Worm (Caenorhabditis elegans) whole organism, young adult: ENCODE results near the gene F58A6.5.

Source experiments
- C06A6.2 ChIP-seq: fragments of 200-800 bp; sonication (Bioruptor generic); conservative IDR thresholded peaks from 2 replicates; pipeline ENCODE4 v1.3.6; 2022; ENCODE audit warnings: missing genetic modification characterization, missing compliant biosample characterization
- C17E4.6 ChIP-seq: fragments of 200-800 bp; sonication (Bioruptor generic); IDR thresholded peaks from 2 replicates; pipeline ENCODE4 v1.3.6; 2022; ENCODE audit warnings: missing genetic modification reagents, missing genetic modification characterization, missing compliant biosample characterization
- D2030.7 ChIP-seq: fragments of 200-800 bp; sonication (Bioruptor generic); IDR thresholded peaks from 2 replicates; pipeline ENCODE4 v1.3.6; 2022; ENCODE audit warnings: missing genetic modification reagents, missing genetic modification characterization, missing compliant biosample characterization
- F23B12.7 ChIP-seq: sonication (generic microtip); optimal IDR thresholded peaks from 2 replicates; lab custom pipeline; 2017; ENCODE audit warnings: missing genetic modification characterization, mild to moderate bottlenecking, missing compliant biosample characterization, antibody characterized with exemption, moderate library complexity; ENCODE audit not compliant: insufficient read depth
- F33H1.4 ChIP-seq: fragments of 200-800 bp; sonication (Bioruptor generic); IDR thresholded peaks from 2 replicates; pipeline ENCODE4 v1.3.6; 2022; ENCODE audit warnings: missing genetic modification reagents, missing genetic modification characterization, missing compliant biosample characterization
- T26A5.8 ChIP-seq: sonication (generic microtip); optimal IDR thresholded peaks from 2 replicates; lab custom pipeline; 2016; ENCODE audit warnings: missing genetic modification characterization, missing compliant biosample characterization
- Y56A3A.18 ChIP-seq: fragments of 200-800 bp; sonication (Bioruptor generic); IDR thresholded peaks from 2 replicates; pipeline ENCODE4 v1.3.6; 2022; ENCODE audit warnings: missing genetic modification reagents, missing genetic modification characterization, missing compliant biosample characterization
- aptf-2 ChIP-seq: fragments of 200-800 bp; sonication (Bioruptor generic); conservative IDR thresholded peaks from 2 replicates; pipeline ENCODE4 v1.3.6; 2022; ENCODE audit warnings: missing genetic modification reagents, missing genetic modification characterization, missing compliant biosample characterization
- attf-5 ChIP-seq: fragments of 200-800 bp; sonication (Bioruptor generic); optimal IDR thresholded peaks from 2 replicates; lab custom pipeline; 2018; ENCODE audit warnings: mild to moderate bottlenecking, missing genetic modification characterization, missing compliant biosample characterization
- bed-2 ChIP-seq: fragments of 200-800 bp; sonication (Bioruptor generic); IDR thresholded peaks from 2 replicates; pipeline ENCODE4 v1.3.6; 2022; ENCODE audit warnings: missing genetic modification reagents, missing genetic modification characterization, missing compliant biosample characterization
- cebp-1 ChIP-seq, 2 experiments: fragments of 200-800 bp in 1 of 2; sonication (Bioruptor generic) in 1 of 2; sonication (generic microtip) in 1 of 2; IDR thresholded peaks in 1 of 2; optimal IDR thresholded peaks in 1 of 2; 2 replicates each; pipeline versions ENCODE4 v1.3.6 to Lab custom; 2017 to 2022; ENCODE audit warnings: missing compliant biosample characterization in 2 of 2, missing genetic modification characterization in 2 of 2, mild to moderate bottlenecking in 1 of 2, missing genetic modification reagents in 1 of 2, moderate library complexity in 1 of 2
- ceh-100 ChIP-seq: fragments of 200-800 bp; sonication (Bioruptor generic); IDR thresholded peaks from 2 replicates; pipeline ENCODE4 v1.3.6; 2022; ENCODE audit warnings: missing genetic modification reagents, missing genetic modification characterization, missing compliant biosample characterization
- ceh-58 ChIP-seq: fragments of 200-800 bp; sonication (Bioruptor generic); IDR thresholded peaks from 2 replicates; pipeline ENCODE4 v1.3.6; 2022; ENCODE audit warnings: missing genetic modification characterization, missing compliant biosample characterization
- ceh-91 ChIP-seq: fragments of 200-800 bp; sonication (Bioruptor generic); IDR thresholded peaks from 2 replicates; pipeline ENCODE4 v1.3.6; 2022; ENCODE audit warnings: missing genetic modification reagents, missing genetic modification characterization, missing compliant biosample characterization
- dpl-1 ChIP-seq: fragments of 150-350 bp; optimal IDR thresholded peaks from 2 replicates; lab custom pipeline; 2014; ENCODE audit warnings: missing biosample characterization, missing genetic modification reagents, missing genetic modification characterization
- egrh-3 ChIP-seq: fragments of 200-800 bp; sonication (Bioruptor generic); IDR thresholded peaks from 2 replicates; pipeline ENCODE4 v1.3.6; 2022; ENCODE audit warnings: missing genetic modification reagents, missing genetic modification characterization, missing compliant biosample characterization
- gei-17 ChIP-seq: fragments of 200-800 bp; sonication (Bioruptor generic); optimal IDR thresholded peaks from 2 replicates; lab custom pipeline; 2018; ENCODE audit warnings: mild to moderate bottlenecking, missing genetic modification characterization, missing compliant biosample characterization
- hmg-20 ChIP-seq: fragments of 200-800 bp; sonication (Bioruptor generic); IDR thresholded peaks from 2 replicates; pipeline ENCODE4 v1.3.6; 2022; ENCODE audit warnings: missing genetic modification reagents, missing genetic modification characterization, missing compliant biosample characterization
- hsf-1 ChIP-seq: fragments of 200-800 bp; sonication (Bioruptor generic); IDR thresholded peaks from 2 replicates; pipeline ENCODE4 v1.3.6; 2022; ENCODE audit warnings: missing genetic modification reagents, missing genetic modification characterization, missing compliant biosample characterization
- lin-26 ChIP-seq: fragments of 200-800 bp; sonication (Bioruptor generic); IDR thresholded peaks from 2 replicates; pipeline ENCODE4 v1.3.6; 2022; ENCODE audit warnings: missing genetic modification reagents, missing genetic modification characterization, missing compliant biosample characterization
- lir-1 ChIP-seq: fragments of 200-800 bp; sonication (Bioruptor generic); conservative IDR thresholded peaks from 2 replicates; pipeline ENCODE4 v1.3.6; 2022; ENCODE audit warnings: missing genetic modification reagents, missing genetic modification characterization, missing compliant biosample characterization
- lsl-1 ChIP-seq: fragments of 200-800 bp; sonication (Bioruptor generic); optimal IDR thresholded peaks from 2 replicates; lab custom pipeline; 2018; ENCODE audit warnings: mild to moderate bottlenecking, missing genetic modification characterization, moderate library complexity, missing compliant biosample characterization
- mel-28 ChIP-seq: sonication (generic microtip); optimal IDR thresholded peaks from 2 replicates; lab custom pipeline; 2016; ENCODE audit warnings: borderline replicate concordance, mild to moderate bottlenecking, missing genetic modification characterization, missing compliant biosample characterization
- mes-4 ChIP-seq: sonication (generic microtip); optimal IDR thresholded peaks from 2 replicates; lab custom pipeline; 2016; ENCODE audit warnings: missing genotype, missing genetic modification characterization, missing compliant biosample characterization
- mxl-1 ChIP-seq: sonication (generic microtip); optimal IDR thresholded peaks from 2 replicates; lab custom pipeline; 2016; ENCODE audit warnings: missing genetic modification characterization, missing compliant biosample characterization
- nfya-1 ChIP-seq: sonication (generic microtip); optimal IDR thresholded peaks from 2 replicates; lab custom pipeline; 2017; ENCODE audit warnings: antibody characterized with exemption, missing compliant biosample characterization, missing genetic modification characterization, borderline replicate concordance; ENCODE audit not compliant: insufficient read depth
- nhr-120 ChIP-seq: fragments of 200-800 bp; sonication (Bioruptor generic); IDR thresholded peaks from 2 replicates; pipeline ENCODE4 v1.3.6; 2022; ENCODE audit warnings: missing genetic modification characterization, missing compliant biosample characterization
- nhr-179 ChIP-seq: sonication (generic microtip); optimal IDR thresholded peaks from 2 replicates; lab custom pipeline; 2016; ENCODE audit warnings: mild to moderate bottlenecking, missing genetic modification characterization, missing compliant biosample characterization
- nhr-80 ChIP-seq: sonication (generic microtip); optimal IDR thresholded peaks from 2 replicates; lab custom pipeline; 2016; ENCODE audit warnings: missing genetic modification characterization, missing compliant biosample characterization
- pbrm-1 ChIP-seq: fragments of 200-800 bp; sonication (Bioruptor generic); IDR thresholded peaks from 2 replicates; pipeline ENCODE4 v1.3.6; 2022; ENCODE audit warnings: missing genetic modification reagents, missing genetic modification characterization, missing compliant biosample characterization
- rec-8 ChIP-seq, 2 experiments: sonication (generic microtip); optimal IDR thresholded peaks; 2 replicates each; lab custom pipeline; 2016; ENCODE audit warnings: mild to moderate bottlenecking in 2 of 2, missing genetic modification characterization in 2 of 2, missing genetic modification reagents in 2 of 2, missing genotype in 2 of 2, missing biosample characterization in 1 of 2, missing compliant biosample characterization in 1 of 2, moderate library complexity in 1 of 2
- sea-2 ChIP-seq: fragments of 200-800 bp; sonication (Bioruptor generic); IDR thresholded peaks from 2 replicates; pipeline ENCODE4 v1.3.6; 2022; ENCODE audit warnings: missing genetic modification characterization, missing compliant biosample characterization
- snpc-4 ChIP-seq, 5 experiments: fragments of 150-350 bp in 1 of 5; sonication (generic microtip) in 4 of 5; optimal IDR thresholded peaks; 2 replicates each; lab custom pipeline; 2014 to 2018; ENCODE audit warnings: missing genetic modification characterization in 5 of 5, missing biosample characterization in 3 of 5, antibody characterized with exemption in 2 of 5, mild to moderate bottlenecking in 2 of 5, missing compliant biosample characterization in 2 of 5, missing genotype in 2 of 5, moderate library complexity in 2 of 5, missing genetic modification reagents in 1 of 5
- sptf-2 ChIP-seq: fragments of 200-800 bp; sonication (Bioruptor generic); optimal IDR thresholded peaks from 2 replicates; lab custom pipeline; 2018; ENCODE audit warnings: mild to moderate bottlenecking, missing genetic modification characterization, missing compliant biosample characterization
- tbx-9 ChIP-seq: sonication (generic microtip); optimal IDR thresholded peaks from 2 replicates; lab custom pipeline; 2016; ENCODE audit warnings: borderline replicate concordance, missing genetic modification characterization, inconsistent platforms, missing compliant biosample characterization
- ztf-28 ChIP-seq: fragments of 200-800 bp; sonication (Bioruptor generic); IDR thresholded peaks from 2 replicates; pipeline ENCODE4 v1.3.6; 2022; ENCODE audit warnings: missing genetic modification reagents, missing genetic modification characterization, missing compliant biosample characterization
- ztf-3 ChIP-seq: fragments of 200-800 bp; sonication (Bioruptor generic); optimal IDR thresholded peaks from 2 replicates; lab custom pipeline; 2018; ENCODE audit warnings: mild to moderate bottlenecking, missing genetic modification characterization, missing compliant biosample characterization

F58A6.5 gene

ce11 chrII:5148349-5148748 is at the start of gene F58A6.5:
F58A6.5 (minus strand) TSS chrII:5148449.
- TF ChIP-seq egrh-3 (no peak), attf-5 (GFP tag; lab: Kevin White, UChicago) (no peak), nhr-179 (tag; lab: Kevin White, UChicago) (no peak), rec-8 (tag; optimal IDR thresholded peaks at IDR 0.05; lab: Kevin White, UChicago) (no peak), gei-17 (GFP tag; lab: Kevin White, UChicago) (no peak), nfya-1 (no peak), mes-4 (no peak), pbrm-1 (GFP tag; lab: Robert Waterston, UW) (no peak), ceh-58 (GFP tag; lab: Robert Waterston, UW) (no peak), dpl-1 (no peak), D2030.7 (GFP tag; lab: Robert Waterston, UW) (no peak), T26A5.8 (tag; lab: Kevin White, UChicago) (no peak), hmg-20 (GFP tag; lab: Robert Waterston, UW) (no peak), aptf-2 (no peak), lir-1 (GFP tag; lab: Robert Waterston, UW) (no peak), mxl-1 (tag; lab: Kevin White, UChicago) (no peak), hsf-1 (GFP tag; lab: Robert Waterston, UW) (no peak)

- no peak for TF ChIP-seq ztf-3
- no peak for TF ChIP-seq F23B12.7 (tag; lab: Kevin White, UChicago)
- TF ChIP-seq hmg-20 (GFP tag; lab: Robert Waterston, UW) = no peak
- no peak for TF ChIP-seq F33H1.4
- no peak for TF ChIP-seq sea-2 (GFP tag; lab: Robert Waterston, UW)
- no peak for TF ChIP-seq ztf-28
- TF ChIP-seq lin-26 = no peak
- TF ChIP-seq hsf-1 (GFP tag; lab: Robert Waterston, UW) = no peak
- TF ChIP-seq Y56A3A.18 (GFP tag; lab: Robert Waterston, UW) = no peak
- no peak for TF ChIP-seq lsl-1 (GFP tag; lab: Kevin White, UChicago)
- no peak for TF ChIP-seq cebp-1 (GFP tag; IDR thresholded peaks at IDR 0.05; lab: Robert Waterston, UW)
- TF ChIP-seq cebp-1 (tag; optimal IDR thresholded peaks at IDR 0.05; lab: Kevin White, UChicago) = no peak
Observed at ce11 chrII:5195504-5195903, 47.3 kb upstream of the F58A6.5 start, which contains the start of gene C34F11.5. C34F11.5 (plus strand) TSS chrII:5195804.

ce11 chrII:5194066-5194465 is 45.8 kb upstream of the F58A6.5 start, which contains the start of gene msp-49:
msp-49 (plus strand) TSS chrII:5194366.
- TF ChIP-seq bed-2 = no peak
- TF ChIP-seq C17E4.6 (GFP tag; lab: Robert Waterston, UW) = no peak
- no peak for TF ChIP-seq ceh-100 (GFP tag; lab: Robert Waterston, UW)
- no peak for TF ChIP-seq nhr-120 (GFP tag; lab: Robert Waterston, UW)
- TF ChIP-seq sptf-2 (GFP tag; lab: Kevin White, UChicago) = no peak
- TF ChIP-seq egrh-3 = no peak
- TF ChIP-seq tbx-9 (tag; lab: Kevin White, UChicago) = no peak
- no peak for TF ChIP-seq lsl-1 (GFP tag; lab: Kevin White, UChicago)

- TF ChIP-seq ceh-91 (GFP tag; lab: Robert Waterston, UW) (no peak), C06A6.2 (GFP tag; lab: Robert Waterston, UW) (no peak), nhr-80 (tag; lab: Kevin White, UChicago) (peak; percentile 85), mel-28 (tag; lab: Kevin White, UChicago) (no peak), snpc-4 (GFP tag; optimal IDR thresholded peaks at IDR 0.05; lab: Kevin White, UChicago) (no peak), snpc-4 (tag; optimal IDR thresholded peaks at IDR 0.05; lab: Kevin White, UChicago) (no peak), lir-1 (GFP tag; lab: Robert Waterston, UW) (no peak)
Observed at ce11 chrII:5191766-5192165, 43.5 kb upstream of the F58A6.5 start.
